Worm (Caenorhabditis elegans) whole organism, L2 larva: ENCODE data around the gene prp-38.
A peak's percentile ranks its signal among the peaks of the same experiment; 100 is the strongest.

Source experiments
- C34F6.9 ChIP-seq: fragments of 150-350 bp; optimal IDR thresholded peaks from 2 replicates; lab custom pipeline; 2014; ENCODE audit warnings: missing biosample characterization, missing genetic modification characterization
- F13H6.1 ChIP-seq: sonication (generic microtip); optimal IDR thresholded peaks from 2 replicates; lab custom pipeline; 2016; ENCODE audit warnings: missing genetic modification characterization, missing compliant biosample characterization
- Y55F3AM.14 ChIP-seq: fragments of 200-800 bp; sonication (Bioruptor generic); optimal IDR thresholded peaks from 2 replicates; lab custom pipeline; 2018; ENCODE audit warnings: mild to moderate bottlenecking, missing genetic modification characterization, missing compliant biosample characterization
- aly-2 ChIP-seq: fragments of 150-350 bp; optimal IDR thresholded peaks from 2 replicates; lab custom pipeline; 2014; ENCODE audit warnings: missing biosample characterization, missing genetic modification characterization
- blmp-1 ChIP-seq: sonication (generic microtip); optimal IDR thresholded peaks from 2 replicates; lab custom pipeline; 2017; ENCODE audit warnings: missing genetic modification characterization, mild to moderate bottlenecking, missing compliant biosample characterization, antibody characterized with exemption, moderate library complexity; ENCODE audit not compliant: insufficient read depth
- ceh-16 ChIP-seq: fragments of 150-350 bp; optimal IDR thresholded peaks from 2 replicates; lab custom pipeline; 2014; ENCODE audit warnings: missing biosample characterization, missing genetic modification characterization
- ceh-82 ChIP-seq: fragments of 150-350 bp; optimal IDR thresholded peaks from 2 replicates; lab custom pipeline; 2014; ENCODE audit warnings: missing biosample characterization, missing genetic modification characterization
- crh-2 ChIP-seq: sonication (generic microtip); optimal IDR thresholded peaks from 2 replicates; lab custom pipeline; 2017; ENCODE audit warnings: missing biosample characterization, missing genetic modification characterization
- dmd-4 ChIP-seq: sonication (generic microtip); optimal IDR thresholded peaks from 2 replicates; lab custom pipeline; 2017; ENCODE audit warnings: missing biosample characterization, missing genetic modification characterization
- egl-27 ChIP-seq: sonication (generic microtip); optimal IDR thresholded peaks from 3 replicates; lab custom pipeline; 2017; ENCODE audit warnings: missing biosample characterization, missing genetic modification reagents, missing genetic modification characterization
- elt-1 ChIP-seq: fragments of 150-350 bp; optimal IDR thresholded peaks from 2 replicates; lab custom pipeline; 2014; ENCODE audit warnings: missing biosample characterization, missing genetic modification characterization
- fos-1 ChIP-seq: fragments of 150-350 bp; optimal IDR thresholded peaks from 2 replicates; lab custom pipeline; 2014; ENCODE audit warnings: missing biosample characterization, missing genetic modification characterization
- gmeb-1 ChIP-seq: fragments of 150-350 bp; optimal IDR thresholded peaks from 2 replicates; lab custom pipeline; 2014; ENCODE audit warnings: missing biosample characterization, missing genetic modification characterization
- lin-11 ChIP-seq: fragments of 150-350 bp; sonication (generic microtip); optimal IDR thresholded peaks from 2 replicates; lab custom pipeline; 2014; ENCODE audit warnings: missing biosample characterization, missing genetic modification characterization, inconsistent platforms, mixed read lengths
- lin-13 ChIP-seq: fragments of 150-350 bp; optimal IDR thresholded peaks from 2 replicates; lab custom pipeline; 2014; ENCODE audit warnings: missing biosample characterization, missing genetic modification reagents, missing genetic modification characterization
- lsy-2 ChIP-seq, 2 experiments: fragments of 150-350 bp in 1 of 2; sonication (generic microtip) in 1 of 2; optimal IDR thresholded peaks; 2 replicates each; lab custom pipeline; 2014 to 2017; ENCODE audit warnings: missing biosample characterization in 2 of 2, missing genetic modification characterization in 2 of 2
- mbf-1 ChIP-seq: sonication (generic microtip); optimal IDR thresholded peaks from 2 replicates; lab custom pipeline; 2017; ENCODE audit warnings: missing biosample characterization, missing genetic modification characterization
- mdl-1 ChIP-seq, 2 experiments: fragments of 150-350 bp in 1 of 2; sonication (generic microtip) in 1 of 2; optimal IDR thresholded peaks; 2 replicates each; lab custom pipeline; 2017; ENCODE audit warnings: missing biosample characterization in 2 of 2, missing genetic modification characterization in 2 of 2
- nhr-10 ChIP-seq: sonication (generic microtip); optimal IDR thresholded peaks from 2 replicates; lab custom pipeline; 2017; ENCODE audit warnings: missing biosample characterization, missing genetic modification characterization
- nhr-11 ChIP-seq: fragments of 150-350 bp; optimal IDR thresholded peaks from 2 replicates; lab custom pipeline; 2014; ENCODE audit warnings: missing biosample characterization, missing genetic modification characterization
- nhr-12 ChIP-seq: fragments of 150-350 bp; optimal IDR thresholded peaks from 2 replicates; lab custom pipeline; 2014; ENCODE audit warnings: missing biosample characterization, missing genetic modification characterization
- nhr-129 ChIP-seq: fragments of 150-350 bp; optimal IDR thresholded peaks from 2 replicates; lab custom pipeline; 2014; ENCODE audit warnings: missing biosample characterization, missing genetic modification characterization
- nhr-21 ChIP-seq: fragments of 150-350 bp; optimal IDR thresholded peaks from 2 replicates; lab custom pipeline; 2014; ENCODE audit warnings: missing biosample characterization, missing genetic modification characterization
- nhr-23 ChIP-seq: fragments of 150-350 bp; optimal IDR thresholded peaks from 2 replicates; lab custom pipeline; 2014; ENCODE audit warnings: missing biosample characterization, missing genetic modification reagents, missing genetic modification characterization
- nhr-237 ChIP-seq: fragments of 150-350 bp; optimal IDR thresholded peaks from 2 replicates; lab custom pipeline; 2014; ENCODE audit warnings: missing biosample characterization, missing genetic modification characterization
- nhr-25 ChIP-seq: fragments of 150-350 bp; sonication (generic microtip); optimal IDR thresholded peaks from 3 replicates; lab custom pipeline; 2014; ENCODE audit warnings: missing biosample characterization, missing genetic modification characterization
- nhr-6 ChIP-seq: fragments of 150-350 bp; optimal IDR thresholded peaks from 2 replicates; lab custom pipeline; 2014; ENCODE audit warnings: missing biosample characterization, missing genetic modification characterization
- nhr-77 ChIP-seq: fragments of 150-350 bp; optimal IDR thresholded peaks from 2 replicates; lab custom pipeline; 2014; ENCODE audit warnings: missing biosample characterization, missing genetic modification characterization
- peb-1 ChIP-seq: fragments of 150-350 bp; optimal IDR thresholded peaks from 2 replicates; lab custom pipeline; 2014; ENCODE audit warnings: missing biosample characterization, missing genetic modification characterization
- skn-1 ChIP-seq: sonication (generic microtip); optimal IDR thresholded peaks from 2 replicates; lab custom pipeline; 2017; ENCODE audit warnings: missing biosample characterization, missing genetic modification characterization
- sma-3 ChIP-seq: sonication (generic microtip); optimal IDR thresholded peaks from 2 replicates; lab custom pipeline; 2016; ENCODE audit warnings: missing genetic modification reagents, missing genetic modification characterization, missing compliant biosample characterization
- sma-9 ChIP-seq, 2 experiments: fragments of 150-350 bp in 1 of 2; sonication (generic microtip) in 1 of 2; optimal IDR thresholded peaks; 2 replicates each; lab custom pipeline; 2014 to 2016; ENCODE audit warnings: missing genetic modification characterization in 2 of 2, mild to moderate bottlenecking in 1 of 2, missing biosample characterization in 1 of 2, missing compliant biosample characterization in 1 of 2, missing genetic modification reagents in 1 of 2, moderate library complexity in 1 of 2
- snpc-4 ChIP-seq: fragments of 150-350 bp; optimal IDR thresholded peaks from 2 replicates; lab custom pipeline; 2014; ENCODE audit warnings: missing biosample characterization, missing genetic modification characterization
- unc-55 ChIP-seq: fragments of 150-350 bp; sonication (generic microtip); optimal IDR thresholded peaks from 3 replicates; lab custom pipeline; 2014; ENCODE audit warnings: missing biosample characterization, missing genetic modification reagents, missing genetic modification characterization
- zag-1 ChIP-seq: fragments of 150-350 bp; optimal IDR thresholded peaks from 2 replicates; lab custom pipeline; 2014; ENCODE audit warnings: missing biosample characterization, missing genetic modification characterization
- ztf-1 ChIP-seq: fragments of 200-800 bp; sonication (Bioruptor generic); conservative IDR thresholded peaks from 2 replicates; pipeline ENCODE4 v1.3.6; 2022; ENCODE audit warnings: missing genetic modification characterization, missing compliant biosample characterization
- ztf-11 ChIP-seq: sonication (generic microtip); optimal IDR thresholded peaks from 2 replicates; lab custom pipeline; 2017; ENCODE audit warnings: missing biosample characterization, missing genetic modification characterization

prp-38 gene

DNA sequence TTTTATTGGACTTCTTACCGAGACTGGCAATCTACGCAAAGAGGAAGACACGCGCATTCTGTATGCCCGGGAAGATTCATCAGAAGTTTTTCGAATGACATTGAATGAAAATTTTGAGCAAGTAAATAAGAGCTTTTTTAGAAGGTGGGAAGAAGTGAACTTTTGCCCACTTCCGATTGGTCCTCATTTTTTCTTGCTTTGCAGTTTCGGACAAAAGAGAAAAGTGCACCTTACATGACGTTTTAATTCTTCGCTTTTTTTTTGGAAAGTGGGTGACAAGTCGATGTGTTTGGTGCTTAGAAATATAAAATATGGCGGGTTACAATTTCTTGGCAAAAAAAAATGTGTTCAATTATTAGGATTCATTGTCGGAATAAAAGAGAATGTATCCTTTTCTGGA lies 1.5 kb downstream of the prp-38 start, which contains the start of gene secs-1:
TSS of gene secs-1 (minus strand) at position 101 of the 400 bp plus-strand sequence.
- TF ChIP-seq elt-1 (tag; lab: Kevin White, UChicago) (no peak), nhr-21 (tag; lab: Kevin White, UChicago) (no peak), lin-13 (no peak), zag-1 (tag; lab: Kevin White, UChicago) (no peak), egl-27 (tag; lab: Kevin White, UChicago) (no peak), ztf-11 (no peak), ceh-16 (tag; lab: Kevin White, UChicago) (no peak), ztf-1 (no peak), ceh-82 (no peak), dmd-4 (no peak), unc-55 (GFP tag; lab: Kevin White, UChicago) (no peak), aly-2 (tag; lab: Kevin White, UChicago) (no peak), crh-2 (tag; lab: Kevin White, UChicago) (no peak), Y55F3AM.14 (GFP tag; lab: Kevin White, UChicago) (no peak), fos-1 (tag; lab: Kevin White, UChicago) (no peak), lsy-2 (tag; optimal IDR thresholded peaks at IDR 0.05; lab: Kevin White, UChicago) (no peak), nhr-11 (tag; lab: Kevin White, UChicago) (no peak), blmp-1 (tag; lab: Kevin White, UChicago) (no peak), mdl-1 (tag; optimal IDR thresholded peaks at IDR 0.05; lab: Kevin White, UChicago) (no peak), sma-9 (GFP tag; optimal IDR thresholded peaks at IDR 0.05; lab: Kevin White, UChicago) (no peak), sma-9 (tag; optimal IDR thresholded peaks at IDR 0.05; lab: Kevin White, UChicago) (no peak)

DNA sequence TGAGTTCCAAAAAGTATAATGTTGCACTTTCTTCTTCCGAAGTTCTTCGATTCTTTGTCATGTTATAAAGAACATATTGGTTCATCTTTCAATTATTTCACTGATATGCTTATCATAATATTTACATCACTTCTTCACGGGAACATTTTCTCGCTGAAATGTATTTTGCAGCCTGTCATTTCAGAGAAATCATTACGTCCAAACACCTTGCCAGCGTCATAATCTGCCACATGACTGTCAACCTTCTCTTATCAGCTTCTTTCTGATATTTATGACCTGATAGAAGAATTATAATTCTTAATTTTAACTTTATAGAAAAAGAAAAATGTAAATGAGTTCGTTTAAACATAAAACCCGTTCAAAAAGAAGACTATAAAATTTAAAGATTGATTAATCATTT lies 3.8 kb downstream of the prp-38 start:
- no peak for TF ChIP-seq C34F6.9 (tag; lab: Kevin White, UChicago)
- TF ChIP-seq sma-3, result peak; percentile 19
- TF ChIP-seq blmp-1 (tag; lab: Kevin White, UChicago), result no peak
- TF ChIP-seq lin-13, result no peak
- no peak for TF ChIP-seq nhr-12 (tag; lab: Kevin White, UChicago)
- TF ChIP-seq nhr-129 (tag; lab: Kevin White, UChicago), result no peak
- TF ChIP-seq crh-2 (tag; lab: Kevin White, UChicago), result peak; percentile 85
- TF ChIP-seq mdl-1 (tag; optimal IDR thresholded peaks at IDR 0.05; lab: Kevin White, UChicago), result peak in 1 of 2 experiments; percentile 18
- TF ChIP-seq mbf-1, result no peak
- TF ChIP-seq snpc-4, result no peak
- TF ChIP-seq nhr-237 (tag; lab: Kevin White, UChicago), result no peak
- peak; percentile 10 for TF ChIP-seq F13H6.1 (tag; lab: Kevin White, UChicago)
- no peak for TF ChIP-seq egl-27 (tag; lab: Kevin White, UChicago)
- TF ChIP-seq fos-1 (tag; lab: Kevin White, UChicago), result peak; percentile 74
- TF ChIP-seq peb-1 (tag; lab: Kevin White, UChicago), result no peak
- TF ChIP-seq sma-9 (GFP tag; optimal IDR thresholded peaks at IDR 0.05; lab: Kevin White, UChicago), result peak; percentile 85
- no peak for TF ChIP-seq sma-9 (tag; optimal IDR thresholded peaks at IDR 0.05; lab: Kevin White, UChicago)
- peak; percentile 1 for TF ChIP-seq gmeb-1
- TF ChIP-seq nhr-77 (tag; lab: Kevin White, UChicago), result no peak
- no peak for TF ChIP-seq ceh-82
- no peak for TF ChIP-seq zag-1 (tag; lab: Kevin White, UChicago)
- TF ChIP-seq nhr-25 (tag; lab: Kevin White, UChicago), result no peak

DNA sequence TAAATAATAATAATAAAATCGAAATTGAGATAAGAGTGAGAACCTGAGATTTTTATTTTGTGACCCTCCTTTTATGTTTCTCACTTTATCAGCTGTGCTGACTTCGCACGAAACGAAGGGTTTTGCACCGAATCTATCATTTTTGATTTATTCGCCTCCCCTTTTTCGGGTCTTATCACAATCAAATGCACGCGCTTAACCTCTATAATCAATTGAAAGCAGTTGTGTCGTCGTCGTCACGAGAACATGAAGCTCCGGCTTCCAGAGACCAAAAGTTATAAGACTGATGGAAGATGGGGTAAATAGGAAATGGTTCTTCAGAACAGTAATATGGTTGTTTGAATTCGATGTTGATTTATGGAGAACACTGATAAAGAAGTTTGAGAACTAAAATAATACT lies 4.7 kb downstream of the prp-38 start, which contains the start of gene D1054.18:
TSS of gene D1054.18 (minus strand) at position 45 of the 400 bp plus-strand sequence.
- no peak for TF ChIP-seq lin-11 (tag; lab: Kevin White, UChicago)
- TF ChIP-seq nhr-77 (tag; lab: Kevin White, UChicago), result no peak
- TF ChIP-seq crh-2 (tag; lab: Kevin White, UChicago), result peak; percentile 73
- TF ChIP-seq gmeb-1, result peak; percentile 45
- peak; percentile 15 for TF ChIP-seq skn-1 (tag; lab: Kevin White, UChicago)
- no peak for TF ChIP-seq sma-3
- no peak for TF ChIP-seq unc-55 (GFP tag; lab: Kevin White, UChicago)
- peak in 1 of 2 experiments; percentile 26 for TF ChIP-seq mdl-1 (tag; optimal IDR thresholded peaks at IDR 0.05; lab: Kevin White, UChicago)
- TF ChIP-seq nhr-10 (tag; lab: Kevin White, UChicago), result no peak
- no peak for TF ChIP-seq nhr-6 (tag; lab: Kevin White, UChicago)
- TF ChIP-seq fos-1 (tag; lab: Kevin White, UChicago), result peak; percentile 70
- no peak for TF ChIP-seq nhr-23 (tag; lab: Kevin White, UChicago)
- TF ChIP-seq F13H6.1 (tag; lab: Kevin White, UChicago), result no peak
- peak; percentile 74 for TF ChIP-seq sma-9 (GFP tag; optimal IDR thresholded peaks at IDR 0.05; lab: Kevin White, UChicago)
- no peak for TF ChIP-seq sma-9 (tag; optimal IDR thresholded peaks at IDR 0.05; lab: Kevin White, UChicago)
